Fruit fly (Drosophila melanogaster) whole organism, embryonic: ENCODE data around the gene Dpy-30L1.
A peak's percentile ranks its signal among the peaks of the same experiment; 100 is the strongest.

Source experiments
- Atf3 ChIP-seq: fragments of 200-800 bp; sonication (Bioruptor generic); optimal IDR thresholded peaks from 3 replicates; lab custom pipeline; 2016; ENCODE audit warnings: missing biosample characterization, missing genetic modification characterization
- CG10979 ChIP-seq: fragments of 200-800 bp; sonication (Bioruptor generic); optimal IDR thresholded peaks from 2 replicates; lab custom pipeline; 2018; ENCODE audit warnings: missing biosample characterization, mild to moderate bottlenecking, missing genetic modification characterization, moderate library complexity
- CG11398 ChIP-seq: fragments of 200-800 bp; sonication (Bioruptor generic); optimal IDR thresholded peaks from 2 replicates; lab custom pipeline; 2016; ENCODE audit warnings: missing biosample characterization, missing genetic modification characterization
- CG12744 ChIP-seq: fragments of 200-800 bp; sonication (Bioruptor generic); optimal IDR thresholded peaks from 2 replicates; lab custom pipeline; 2016; ENCODE audit warnings: missing biosample characterization, missing genetic modification characterization
- CG15514 ChIP-seq: fragments of 200-800 bp; sonication (Bioruptor generic); optimal IDR thresholded peaks from 3 replicates; lab custom pipeline; 2017; ENCODE audit warnings: missing biosample characterization, missing genetic modification characterization, mild to moderate bottlenecking, moderate library complexity, missing genetic modification reagents
- CG15601 ChIP-seq: fragments of 200-800 bp; sonication (Bioruptor generic); optimal IDR thresholded peaks from 3 replicates; lab custom pipeline; 2019; ENCODE audit warnings: missing biosample characterization, mild to moderate bottlenecking, missing genetic modification characterization, moderate library complexity
- CG1602 ChIP-seq: fragments of 200-800 bp; sonication (Bioruptor generic); optimal IDR thresholded peaks from 3 replicates; lab custom pipeline; 2016; ENCODE audit warnings: missing biosample characterization, missing genetic modification characterization
- CG17359 ChIP-seq: fragments of 200-800 bp; sonication (Bioruptor generic); optimal IDR thresholded peaks from 3 replicates; lab custom pipeline; 2018; ENCODE audit warnings: missing biosample characterization, mild to moderate bottlenecking, missing genetic modification characterization, moderate library complexity
- CG18011 ChIP-seq: fragments of 200-800 bp; sonication (Bioruptor generic); optimal IDR thresholded peaks from 2 replicates; lab custom pipeline; 2017; ENCODE audit warnings: missing biosample characterization, missing genetic modification characterization, mild to moderate bottlenecking, moderate library complexity, missing genotype
- CG30020 ChIP-seq: fragments of 200-800 bp; optimal IDR thresholded peaks from 2 replicates; lab custom pipeline; 2019; ENCODE audit warnings: missing biosample characterization, mild to moderate bottlenecking, missing genetic modification characterization, moderate library complexity
- CG32772 ChIP-seq: fragments of 200-800 bp; sonication (Bioruptor generic); IDR thresholded peaks from 2 replicates; pipeline ENCODE4 v1.3.6; 2022; ENCODE audit warnings: missing biosample characterization, missing genetic modification characterization
- CG4707 ChIP-seq: fragments of 200-800 bp; sonication (Bioruptor generic); optimal IDR thresholded peaks from 2 replicates; lab custom pipeline; 2018; ENCODE audit warnings: missing biosample characterization, mild to moderate bottlenecking, missing genetic modification characterization, moderate library complexity
- CG4854 ChIP-seq: fragments of 200-800 bp; sonication (Bioruptor generic); optimal IDR thresholded peaks from 2 replicates; lab custom pipeline; 2016; ENCODE audit warnings: missing biosample characterization, missing genetic modification characterization, inconsistent platforms
- CG6272 ChIP-seq: fragments of 200-800 bp; sonication (Bioruptor generic); IDR thresholded peaks from 2 replicates; pipeline ENCODE4 v1.3.6; 2022; ENCODE audit warnings: missing biosample characterization, missing genetic modification characterization
- CG7357 ChIP-seq: fragments of 200-800 bp; sonication (Bioruptor generic); IDR thresholded peaks from 3 replicates; pipeline ENCODE4 v1.3.6; 2022; ENCODE audit warnings: missing biosample characterization, missing genetic modification characterization
- CTCF ChIP-seq: fragments of 200-800 bp; sonication (Bioruptor generic); optimal IDR thresholded peaks from 2 replicates; lab custom pipeline; 2017; ENCODE audit warnings: missing biosample characterization, mild to moderate bottlenecking, missing genetic modification characterization, moderate library complexity
- Dbx ChIP-seq: fragments of 200-800 bp; sonication (Bioruptor generic); IDR thresholded peaks from 3 replicates; pipeline ENCODE4 v1.3.6; 2022; ENCODE audit warnings: missing biosample characterization, missing genetic modification characterization
- Dll ChIP-seq: fragments of 200-800 bp; sonication (Bioruptor generic); IDR thresholded peaks from 4 replicates; pipeline ENCODE4 v1.3.6; 2022; ENCODE audit warnings: missing biosample characterization, missing genetic modification characterization; ENCODE audit not compliant: partially characterized antibody
- HLH54F ChIP-seq: fragments of 200-800 bp; sonication (Bioruptor generic); optimal IDR thresholded peaks from 3 replicates; lab custom pipeline; 2016; ENCODE audit warnings: missing biosample characterization, missing genetic modification characterization
- Lhr ChIP-seq: fragments of 200-800 bp; sonication (Bioruptor generic); optimal IDR thresholded peaks from 3 replicates; lab custom pipeline; 2017; ENCODE audit warnings: mild to moderate bottlenecking, missing biosample characterization, missing genetic modification reagents, missing genetic modification characterization
- Max ChIP-seq: fragments of 200-800 bp; sonication (Bioruptor generic); optimal IDR thresholded peaks from 2 replicates; lab custom pipeline; 2016; ENCODE audit warnings: missing biosample characterization, mild to moderate bottlenecking, missing genetic modification characterization
- NC2β ChIP-seq: fragments of 200-800 bp; sonication (Bioruptor generic); optimal IDR thresholded peaks from 2 replicates; lab custom pipeline; 2016; ENCODE audit warnings: missing biosample characterization, missing genetic modification characterization
- NK7.1 ChIP-seq: fragments of 200-800 bp; sonication (Bioruptor generic); optimal IDR thresholded peaks from 3 replicates; lab custom pipeline; 2016; ENCODE audit warnings: missing biosample characterization, missing genetic modification characterization
- Neu2 ChIP-seq: fragments of 200-800 bp; sonication (Bioruptor generic); optimal IDR thresholded peaks from 3 replicates; lab custom pipeline; 2016; ENCODE audit warnings: missing biosample characterization, missing genetic modification characterization, borderline replicate concordance
- Sox102F ChIP-seq: fragments of 200-800 bp; sonication (Bioruptor generic); optimal IDR thresholded peaks from 2 replicates; lab custom pipeline; 2018; ENCODE audit warnings: missing biosample characterization, mild to moderate bottlenecking, missing genetic modification characterization, moderate library complexity
- Spps ChIP-seq: fragments of 200-800 bp; sonication (Bioruptor generic); optimal IDR thresholded peaks from 2 replicates; lab custom pipeline; 2018; ENCODE audit warnings: missing biosample characterization, mild to moderate bottlenecking, missing genetic modification characterization
- Sry-δ ChIP-seq: fragments of 200-800 bp; sonication (Bioruptor generic); optimal IDR thresholded peaks from 2 replicates; lab custom pipeline; 2016; ENCODE audit warnings: missing biosample characterization, missing genetic modification characterization
- Vsx1 ChIP-seq: fragments of 200-800 bp; sonication (Bioruptor generic); optimal IDR thresholded peaks from 2 replicates; lab custom pipeline; 2017; ENCODE audit warnings: missing biosample characterization, mild to moderate bottlenecking, missing genetic modification characterization, missing genetic modification reagents
- al ChIP-seq: fragments of 200-800 bp; sonication (Bioruptor generic); IDR thresholded peaks from 2 replicates; pipeline ENCODE4 v1.3.6; 2022; ENCODE audit warnings: missing biosample characterization, missing genetic modification characterization
- amos ChIP-seq: fragments of 200-800 bp; sonication (Bioruptor generic); IDR thresholded peaks from 2 replicates; pipeline ENCODE4 v1.3.6; 2022; ENCODE audit warnings: missing biosample characterization, missing genetic modification characterization; ENCODE audit not compliant: partially characterized antibody
- ase ChIP-seq: fragments of 200-800 bp; sonication (Bioruptor generic); IDR thresholded peaks from 3 replicates; pipeline ENCODE4 v1.3.6; 2022; ENCODE audit warnings: missing biosample characterization, missing genetic modification characterization
- az2 ChIP-seq: fragments of 200-800 bp; sonication (Bioruptor generic); optimal IDR thresholded peaks from 3 replicates; lab custom pipeline; 2016; ENCODE audit warnings: missing biosample characterization, missing genetic modification characterization
- ci ChIP-seq: fragments of 200-800 bp; sonication (Bioruptor generic); IDR thresholded peaks from 3 replicates; pipeline ENCODE4 v1.3.6; 2022; ENCODE audit warnings: missing biosample characterization, missing genetic modification characterization
- croc ChIP-seq: fragments of 200-800 bp; sonication (Bioruptor generic); conservative IDR thresholded peaks from 3 replicates; pipeline ENCODE4 v1.3.6; 2022; ENCODE audit warnings: missing biosample characterization, missing genetic modification characterization
- gcm ChIP-seq: fragments of 200-800 bp; sonication (Bioruptor generic); optimal IDR thresholded peaks from 2 replicates; lab custom pipeline; 2019; ENCODE audit warnings: missing biosample characterization, mild to moderate bottlenecking, missing genetic modification characterization, moderate library complexity
- gcm2 ChIP-seq: fragments of 200-800 bp; sonication (Bioruptor generic); optimal IDR thresholded peaks from 2 replicates; lab custom pipeline; 2016; ENCODE audit warnings: missing biosample characterization, missing genetic modification characterization
- gro ChIP-seq: fragments of 200-800 bp; sonication (Bioruptor generic); optimal IDR thresholded peaks from 2 replicates; lab custom pipeline; 2016; ENCODE audit warnings: missing biosample characterization, missing genetic modification characterization
- ind ChIP-seq: fragments of 200-800 bp; sonication (Bioruptor generic); optimal IDR thresholded peaks from 3 replicates; lab custom pipeline; 2016; ENCODE audit warnings: missing biosample characterization, missing genetic modification characterization
- kay ChIP-seq: fragments of 200-800 bp; sonication (Bioruptor generic); optimal IDR thresholded peaks from 2 replicates; lab custom pipeline; 2016; ENCODE audit warnings: missing biosample characterization, missing genetic modification characterization
- knrl ChIP-seq: fragments of 200-800 bp; sonication (Bioruptor generic); IDR thresholded peaks from 3 replicates; pipeline ENCODE4 v1.3.6; 2022; ENCODE audit warnings: missing biosample characterization, missing genetic modification characterization; ENCODE audit not compliant: partially characterized antibody
- lmd ChIP-seq: fragments of 200-800 bp; sonication (Bioruptor generic); IDR thresholded peaks from 2 replicates; pipeline ENCODE4 v1.3.6; 2022; ENCODE audit warnings: missing biosample characterization, missing genetic modification characterization
- nmo ChIP-seq: fragments of 200-800 bp; sonication (Bioruptor generic); optimal IDR thresholded peaks from 2 replicates; lab custom pipeline; 2018; ENCODE audit warnings: missing biosample characterization, mild to moderate bottlenecking, missing genetic modification characterization, moderate library complexity
- pnt ChIP-seq: fragments of 200-800 bp; sonication (Bioruptor generic); optimal IDR thresholded peaks from 3 replicates; lab custom pipeline; 2016; ENCODE audit warnings: missing biosample characterization, missing genetic modification characterization
- prd ChIP-seq, 3 experiments: fragments of >200 bp in 2 of 3; fragments of 200-800 bp in 1 of 3; sonication (Bioruptor generic) in 1 of 3; optimal IDR thresholded peaks in 2 of 3; IDR thresholded peaks in 1 of 3; 2 replicates in 2 of 3; 3 replicates in 1 of 3; pipeline versions ENCODE4 v1.3.6 to Lab custom; 2017 to 2022; ENCODE audit warnings: missing biosample characterization in 1 of 3, missing genetic modification characterization in 1 of 3
- pzg ChIP-seq: fragments of 200-800 bp; sonication (Bioruptor generic); optimal IDR thresholded peaks from 3 replicates; lab custom pipeline; 2018; ENCODE audit warnings: missing biosample characterization, mild to moderate bottlenecking, missing genetic modification characterization, moderate library complexity
- row ChIP-seq: fragments of 200-800 bp; sonication (Bioruptor generic); IDR thresholded peaks from 3 replicates; pipeline ENCODE4 v1.3.6; 2022; ENCODE audit warnings: missing biosample characterization, missing genetic modification characterization
- stc ChIP-seq: fragments of 200-800 bp; sonication (Bioruptor generic); IDR thresholded peaks from 2 replicates; pipeline ENCODE4 v1.3.6; 2022; ENCODE audit warnings: missing biosample characterization, missing genetic modification characterization
- trem ChIP-seq: fragments of 200-800 bp; optimal IDR thresholded peaks from 3 replicates; lab custom pipeline; 2019; ENCODE audit warnings: missing biosample characterization, mild to moderate bottlenecking, missing genetic modification characterization, moderate library complexity
- tx ChIP-seq: fragments of 200-800 bp; sonication (Bioruptor generic); optimal IDR thresholded peaks from 2 replicates; lab custom pipeline; 2016; ENCODE audit warnings: missing biosample characterization, missing genetic modification characterization
- zf30C ChIP-seq: fragments of 200-800 bp; sonication (Bioruptor generic); optimal IDR thresholded peaks from 3 replicates; lab custom pipeline; 2018; ENCODE audit warnings: missing biosample characterization, mild to moderate bottlenecking, missing genetic modification characterization

The Dpy-30L1 gene

DNA sequence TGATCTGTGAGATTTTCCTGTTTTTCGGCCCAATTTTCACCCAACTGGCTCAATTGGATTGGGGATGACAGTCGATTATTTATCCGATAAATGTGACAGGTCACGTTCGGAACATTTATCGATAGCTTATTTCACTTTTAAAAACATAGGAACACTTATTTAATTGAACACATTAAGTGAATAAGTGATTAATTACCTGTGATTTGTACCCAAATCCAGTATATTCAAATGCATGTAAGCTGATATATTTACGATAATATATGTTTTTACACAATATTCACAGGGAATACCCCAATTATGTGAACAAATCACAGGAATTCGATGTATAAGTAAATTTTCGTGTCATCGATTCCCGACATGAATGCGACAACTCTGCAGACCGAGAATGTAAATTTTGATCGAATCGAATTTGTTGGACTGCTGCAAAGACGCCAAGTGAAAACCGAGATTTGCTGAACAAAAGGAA lies at the start of gene Dpy-30L1, which contains the start of gene EMC3 (continued):
- TF ChIP-seq CG32772 (GFP tag; lab: Robert Waterston, UW) (no peak), croc (GFP tag; lab: Robert Waterston, UW) (no peak), zf30C (GFP tag; lab: Kevin White, UChicago) (no peak), NC2β (GFP tag; lab: Kevin White, UChicago) (peak; percentile 35), pnt (GFP tag; lab: Kevin White, UChicago) (no peak), Spps (tag; lab: Kevin White, UChicago) (no peak), CG11398 (GFP tag; lab: Kevin White, UChicago) (no peak), kay (GFP tag; lab: Kevin White, UChicago) (peak; percentile 30), knrl (peak; percentile 86), pzg (peak; percentile 72), HLH54F (peak; percentile 32), CG15601 (tag; lab: Kevin White, UChicago) (peak; percentile 79), ind (GFP tag; lab: Kevin White, UChicago) (peak; percentile 49), Dll (GFP tag; lab: Robert Waterston, UW) (peak; percentile 94), CG18011 (GFP tag; lab: Kevin White, UChicago) (peak; percentile 33), Sox102F (GFP tag; lab: Kevin White, UChicago) (no peak), Dbx (GFP tag; lab: Robert Waterston, UW) (peak; percentile 75), CG4707 (GFP tag; lab: Kevin White, UChicago) (no peak), prd (optimal IDR thresholded peaks at IDR 0.05; lab: Kevin White, UChicago) (no peak), prd (GFP tag; IDR thresholded peaks at IDR 0.05; lab: Robert Waterston, UW) (peak; percentile 62), tx (GFP tag; lab: Kevin White, UChicago) (peak; percentile 25), Vsx1 (GFP tag; lab: Kevin White, UChicago) (no peak), gro (peak; percentile 66), CG6272 (GFP tag; lab: Robert Waterston, UW) (0 out of 2 replicates have a peak, but pooled peaks have one; percentile 27), al (GFP tag; lab: Robert Waterston, UW) (peak; percentile 54; the same call in 1 of the 2 replicates), lmd (GFP tag; lab: Robert Waterston, UW) (peak; percentile 43; the same call in 1 of the 2 replicates), CG4854 (GFP tag; lab: Kevin White, UChicago) (peak; percentile 49), CG10979 (tag; lab: Kevin White, UChicago) (peak; percentile 52), CG30020 (tag; lab: Kevin White, UChicago) (peak; percentile 78), CG17359 (tag; lab: Kevin White, UChicago) (peak; percentile 59), Sry-δ (GFP tag; lab: Kevin White, UChicago) (peak; percentile 87), CG1602 (GFP tag; lab: Kevin White, UChicago) (peak; percentile 56), CTCF (GFP tag; lab: Kevin White, UChicago) (no peak), Atf3 (GFP tag; lab: Kevin White, UChicago) (no peak), NK7.1 (GFP tag; lab: Kevin White, UChicago) (peak; percentile 26), ase (GFP tag; lab: Robert Waterston, UW) (peak; percentile 23; the same call in 1 of the 3 replicates), amos (GFP tag; lab: Robert Waterston, UW) (peak; percentile 74), az2 (peak; percentile 49), CG12744 (GFP tag; lab: Kevin White, UChicago) (peak; percentile 30), CG15514 (peak; percentile 71), trem (tag; lab: Kevin White, UChicago) (peak; percentile 72), row (GFP tag; lab: Robert Waterston, UW) (peak; percentile 90), ci (0 out of 3 replicates have a peak, but pooled peaks have one; percentile 43), Neu2 (GFP tag; lab: Kevin White, UChicago) (no peak), CG7357 (no peak), Max (GFP tag; lab: Kevin White, UChicago) (peak; percentile 58), Lhr (peak; percentile 11), nmo (GFP tag; lab: Kevin White, UChicago) (peak; percentile 74), stc (GFP tag; lab: Robert Waterston, UW) (no peak), gcm (GFP tag; lab: Kevin White, UChicago) (no peak), gcm2 (GFP tag; lab: Kevin White, UChicago) (peak; percentile 12)
